Fruit fly (Drosophila melanogaster): ENCODE data around the gene Gmd.
A peak's percentile ranks its signal among the peaks of the same experiment; 100 is the strongest.

Gene Gmd

dm6 chr2L:5010784-5011260, 34.0 kb upstream of the Gmd start, which contains the start of the genes CG31917, Tfb5 and SelT (continued):
- peak; percentile 59; the same call in 1 of the 2 replicates for TF ChIP-seq sisA (GFP tag; IDR thresholded peaks at IDR 0.05)
- no peak for TF ChIP-seq CG17568 (GFP tag; optimal IDR thresholded peaks at IDR 0.05)
- no peak for TF ChIP-seq ranshi (GFP tag; IDR thresholded peaks at IDR 0.05)
- peak; percentile 69 for TF ChIP-seq CG14710 (tag; optimal IDR thresholded peaks at IDR 0.05)
- TF ChIP-seq klu (GFP tag; IDR thresholded peaks at IDR 0.05) = no peak
- peak; percentile 50; the same call in 1 of the 2 replicates for TF ChIP-seq CG32532 (GFP tag; IDR thresholded peaks at IDR 0.05)
- peak; percentile 78 for TF ChIP-seq CG9932 (GFP tag; IDR thresholded peaks at IDR 0.05)
- no peak for TF ChIP-seq fd102C (GFP tag; optimal IDR thresholded peaks at IDR 0.05)
- peak; percentile 85 for TF ChIP-seq CG13287 (GFP tag; IDR thresholded peaks at IDR 0.05; ENCODE audit: partially characterized antibody)
- TF ChIP-seq eve (GFP tag; optimal IDR thresholded peaks at IDR 0.05) = no peak
- peak; percentile 65 for TF ChIP-seq Xbp1 (GFP tag; optimal IDR thresholded peaks at IDR 0.05)
- no peak for TF ChIP-seq mld (GFP tag; IDR thresholded peaks at IDR 0.05; ENCODE audit: partially characterized antibody)
- TF ChIP-seq CG32772 (GFP tag; IDR thresholded peaks at IDR 0.05) = no peak
- peak; percentile 59 for TF ChIP-seq fu2 (GFP tag; optimal IDR thresholded peaks at IDR 0.05)
- TF ChIP-seq exex (tag; optimal IDR thresholded peaks at IDR 0.05) = no peak
- no peak for TF ChIP-seq D19B (GFP tag; optimal IDR thresholded peaks at IDR 0.05)
- TF ChIP-seq CG2712 (tag; optimal IDR thresholded peaks at IDR 0.05) = peak; percentile 73
- 0 out of 2 replicates have a peak, but pooled peaks have one; percentile 16 for TF ChIP-seq lmd (GFP tag; IDR thresholded peaks at IDR 0.05)
- peak; percentile 20 for TF ChIP-seq Dp (GFP tag; optimal IDR thresholded peaks at IDR 0.05)
- TF ChIP-seq NK7.1 (GFP tag; optimal IDR thresholded peaks at IDR 0.05) = no peak
- TF ChIP-seq pnt (GFP tag; optimal IDR thresholded peaks at IDR 0.05) = no peak
- TF ChIP-seq CG12071 (GFP tag; optimal IDR thresholded peaks at IDR 0.05) = no peak
- no peak for TF ChIP-seq CG11247 (GFP tag; IDR thresholded peaks at IDR 0.05)
- peak; percentile 46 for TF ChIP-seq Abd-B (GFP tag; optimal IDR thresholded peaks at IDR 0.05)
- TF ChIP-seq CG17802 (tag; optimal IDR thresholded peaks at IDR 0.05) = peak; percentile 36
- peak; percentile 68 for TF ChIP-seq PHDP (tag; optimal IDR thresholded peaks at IDR 0.05)
- peak; percentile 2 for TF ChIP-seq CG3163 (GFP tag; optimal IDR thresholded peaks at IDR 0.05)
- 0 out of 2 replicates have a peak, but pooled peaks have one; percentile 31 for TF ChIP-seq Adf1 (GFP tag; IDR thresholded peaks at IDR 0.05)
- TF ChIP-seq sqz (GFP tag; optimal IDR thresholded peaks at IDR 0.05) = no peak
- peak; percentile 74 for TF ChIP-seq CG34224 (GFP tag; IDR thresholded peaks at IDR 0.05; ENCODE audit: partially characterized antibody)
- TF ChIP-seq Oli (tag; optimal IDR thresholded peaks at IDR 0.05) = peak; percentile 15
- TF ChIP-seq hth (optimal IDR thresholded peaks at IDR 0.05) = no peak
- no peak for TF ChIP-seq emc (GFP tag; optimal IDR thresholded peaks at IDR 0.05)
- no peak for TF ChIP-seq CG4707 (GFP tag; optimal IDR thresholded peaks at IDR 0.05)
- TF ChIP-seq stc (GFP tag; IDR thresholded peaks at IDR 0.05) = no peak
- no peak for TF ChIP-seq CG6854 (GFP tag; optimal IDR thresholded peaks at IDR 0.05)
- TF ChIP-seq Blimp-1 (GFP tag; optimal IDR thresholded peaks at IDR 0.05) = no peak
- TF ChIP-seq sd (tag; optimal IDR thresholded peaks at IDR 0.05) = peak; percentile 91
- TF ChIP-seq fd3F (GFP tag; optimal IDR thresholded peaks at IDR 0.05) = peak; percentile 54
- no peak for TF ChIP-seq CG31224 (GFP tag; IDR thresholded peaks at IDR 0.05)
- peak; percentile 36 for TF ChIP-seq Bteb2 (GFP tag; optimal IDR thresholded peaks at IDR 0.05)
- no peak for TF ChIP-seq CG30431 (GFP tag; optimal IDR thresholded peaks at IDR 0.05)
- TF ChIP-seq lbe (GFP tag; optimal IDR thresholded peaks at IDR 0.05) = peak; percentile 48
- peak; percentile 76 for TF ChIP-seq HmgZ (tag; optimal IDR thresholded peaks at IDR 0.05)
- peak; percentile 89 for TF ChIP-seq Dll (GFP tag; IDR thresholded peaks at IDR 0.05; ENCODE audit: partially characterized antibody)
- peak; percentile 28 for TF ChIP-seq cwo (GFP tag; optimal IDR thresholded peaks at IDR 0.05)
- TF ChIP-seq dan (GFP tag; IDR thresholded peaks at IDR 0.05) = no peak
- TF ChIP-seq nmo (GFP tag; optimal IDR thresholded peaks at IDR 0.05) = peak; percentile 76
- peak; percentile 92 for TF ChIP-seq Med (GFP tag)
- peak; percentile 24 for TF ChIP-seq CG4820 (GFP tag; optimal IDR thresholded peaks at IDR 0.05)

Data from whole organism, embryonic.